Worm (Caenorhabditis elegans) whole organism, late embryonic: ENCODE results near the gene F07H5.7.

Experiments used
- C38D4.7 ChIP-seq: fragments of 200-800 bp; sonication (Bioruptor generic); optimal IDR thresholded peaks from 2 replicates; lab custom pipeline; 2018; ENCODE audit warnings: mild to moderate bottlenecking, missing genetic modification characterization, moderate library complexity, missing compliant biosample characterization
- ama-1 ChIP-seq: fragments of 150-350 bp; optimal IDR thresholded peaks from 2 replicates; lab custom pipeline; 2014
- ceh-2 ChIP-seq: sonication (generic microtip); optimal IDR thresholded peaks from 2 replicates; lab custom pipeline; 2016; ENCODE audit warnings: missing genotype, missing genetic modification characterization, missing compliant biosample characterization
- ceh-9 ChIP-seq: sonication (generic microtip); optimal IDR thresholded peaks from 2 replicates; lab custom pipeline; 2016; ENCODE audit warnings: mild to moderate bottlenecking, missing genetic modification characterization, inconsistent platforms, missing compliant biosample characterization
- elt-2 ChIP-seq: sonication (generic microtip); optimal IDR thresholded peaks from 2 replicates; lab custom pipeline; 2016; ENCODE audit warnings: missing genetic modification reagents, missing genetic modification characterization, missing compliant biosample characterization
- fax-1 ChIP-seq: sonication (generic microtip); optimal IDR thresholded peaks from 2 replicates; lab custom pipeline; 2016; ENCODE audit warnings: missing genotype, missing genetic modification characterization, missing compliant biosample characterization
- fkh-10 ChIP-seq: fragments of 150-350 bp; optimal IDR thresholded peaks from 2 replicates; lab custom pipeline; 2014; ENCODE audit warnings: missing biosample characterization, missing genetic modification reagents, missing genetic modification characterization
- hlh-30 ChIP-seq: sonication (generic microtip); optimal IDR thresholded peaks from 2 replicates; lab custom pipeline; 2017; ENCODE audit warnings: antibody characterized with exemption, missing genetic modification characterization, missing compliant biosample characterization; ENCODE audit not compliant: insufficient read depth
- mec-3 ChIP-seq: sonication (generic microtip); optimal IDR thresholded peaks from 2 replicates; lab custom pipeline; 2016; ENCODE audit warnings: borderline replicate concordance, missing genetic modification characterization, missing compliant biosample characterization
- npax-4 ChIP-seq: sonication (generic microtip); optimal IDR thresholded peaks from 2 replicates; lab custom pipeline; 2016; ENCODE audit warnings: missing genetic modification characterization, missing compliant biosample characterization
- pha-2 ChIP-seq: sonication (generic microtip); optimal IDR thresholded peaks from 2 replicates; lab custom pipeline; 2017; ENCODE audit warnings: mild to moderate bottlenecking, missing genetic modification characterization, missing compliant biosample characterization
- pha-4 ChIP-seq: fragments of 150-350 bp; optimal IDR thresholded peaks from 2 replicates; lab custom pipeline; 2018; ENCODE audit warnings: missing biosample characterization, missing genetic modification reagents, missing genetic modification characterization
- pqm-1 ChIP-seq: sonication (generic microtip); optimal IDR thresholded peaks from 2 replicates; lab custom pipeline; 2016; ENCODE audit warnings: missing genetic modification characterization, missing compliant biosample characterization
- sox-2 ChIP-seq: fragments of 200-800 bp; sonication (Bioruptor generic); IDR thresholded peaks from 2 replicates; pipeline ENCODE4 v1.3.6; 2022; ENCODE audit warnings: missing genetic modification reagents, missing genetic modification characterization, missing compliant biosample characterization

ce11 chrII:8818978-8819896, 25.3 kb upstream of the F07H5.7 start, which contains the start of gene F46C5.10:
- TF ChIP-seq hlh-30, result no peak
- no peak for TF ChIP-seq pha-2
- TF ChIP-seq ceh-2 (tag; lab: Kevin White, UChicago), result no peak
- no peak for TF ChIP-seq mec-3 (tag; lab: Kevin White, UChicago)
- no peak for TF ChIP-seq pha-4
- no peak for TF ChIP-seq fax-1 (tag; lab: Kevin White, UChicago)
- TF ChIP-seq pqm-1 (tag; lab: Kevin White, UChicago), result no peak
- TF ChIP-seq elt-2 (tag; lab: Kevin White, UChicago), result no peak
- no peak for TF ChIP-seq ceh-9
- TF ChIP-seq fkh-10 (GFP tag; lab: Kevin White, UChicago), result no peak
- no peak for TF ChIP-seq ama-1
- no peak for TF ChIP-seq sox-2 (GFP tag; lab: Robert Waterston, UW)
- TF ChIP-seq npax-4, result no peak
- TF ChIP-seq C38D4.7 (GFP tag; lab: Kevin White, UChicago), result no peak
